Worm (Caenorhabditis elegans): Measurements from ENCODE around the gene grl-28.

grl-28 gene

ce11 chrV:3585011-3585410 is 33.3 kb upstream of the grl-28 start:
- TF ChIP-seq ccch-3 (GFP tag; optimal IDR thresholded peaks at IDR 0.05), result no peak
- TF ChIP-seq Y67H2A.10 (GFP tag; conservative IDR thresholded peaks at IDR 0.05), result no peak
- no peak for TF ChIP-seq akir-1 (GFP tag; optimal IDR thresholded peaks at IDR 0.05)
- no peak; the same call in 1 of the 2 replicates for TF ChIP-seq madf-8 (GFP tag; conservative IDR thresholded peaks at IDR 0.05)
- TF ChIP-seq xnd-1 (tag; optimal IDR thresholded peaks at IDR 0.05), result peak; percentile 48
- no peak for TF ChIP-seq ama-1 (optimal IDR thresholded peaks at IDR 0.05)
- peak; percentile 67 to 71 for TF ChIP-seq ama-1 (GFP tag; optimal IDR thresholded peaks at IDR 0.05)
- TF ChIP-seq F52B5.7 (tag; optimal IDR thresholded peaks at IDR 0.05), result peak; percentile 9
- no peak for TF ChIP-seq Y53F4B.3 (GFP tag; IDR thresholded peaks at IDR 0.05)
- no peak for TF ChIP-seq ets-4 (GFP tag; optimal IDR thresholded peaks at IDR 0.05)
- no peak for TF ChIP-seq ztf-6 (GFP tag; IDR thresholded peaks at IDR 0.05)
- TF ChIP-seq hrde-1 (tag; optimal IDR thresholded peaks at IDR 0.05; ENCODE audit: borderline replicate concordance), result peak; percentile 96
- TF ChIP-seq F37B4.10 (GFP tag; IDR thresholded peaks at IDR 0.05), result no peak
- TF ChIP-seq zim-3 (tag; optimal IDR thresholded peaks at IDR 0.05), result no peak
- peak; percentile 79; the same call in 1 of the 2 replicates for TF ChIP-seq ekl-4 (GFP tag; IDR thresholded peaks at IDR 0.05)
- no peak for TF ChIP-seq sdz-38 (tag; optimal IDR thresholded peaks at IDR 0.05)
- no peak for TF ChIP-seq ceh-91 (GFP tag; IDR thresholded peaks at IDR 0.05)
- no peak for TF ChIP-seq F55B11.4 (tag; optimal IDR thresholded peaks at IDR 0.05; ENCODE audit: borderline replicate concordance, insufficient read depth)
- TF ChIP-seq dpl-1 (GFP tag; optimal IDR thresholded peaks at IDR 0.05), result no peak
- TF ChIP-seq ceh-27 (GFP tag; optimal IDR thresholded peaks at IDR 0.05), result no peak
- no peak for TF ChIP-seq F23B12.7 (tag; optimal IDR thresholded peaks at IDR 0.05; ENCODE audit: insufficient read depth)
- TF ChIP-seq attf-3 (GFP tag; conservative IDR thresholded peaks at IDR 0.05), result peak; percentile 19; the same call in 1 of the 2 replicates
- no peak for TF ChIP-seq fkh-3 (tag; optimal IDR thresholded peaks at IDR 0.05)
- TF ChIP-seq snpc-1.3 (tag; optimal IDR thresholded peaks at IDR 0.05; ENCODE audit: insufficient read depth), result peak; percentile 85
- TF ChIP-seq lin-40 (tag; optimal IDR thresholded peaks at IDR 0.05), result no peak
- no peak for TF ChIP-seq nfya-1 (tag; optimal IDR thresholded peaks at IDR 0.05; ENCODE audit: borderline replicate concordance, insufficient read depth)
- peak; percentile 52 for TF ChIP-seq efl-1 (GFP tag; optimal IDR thresholded peaks at IDR 0.05)
- TF ChIP-seq sea-2 (GFP tag; IDR thresholded peaks at IDR 0.05), result no peak
- TF ChIP-seq egrh-3 (GFP tag; IDR thresholded peaks at IDR 0.05), result no peak
- no peak for TF ChIP-seq madf-10 (tag; optimal IDR thresholded peaks at IDR 0.05)
- peak; percentile 19 for TF ChIP-seq B0261.1 (tag; optimal IDR thresholded peaks at IDR 0.05)
- no peak for TF ChIP-seq pha-4 (tag; optimal IDR thresholded peaks at IDR 0.05)
- TF ChIP-seq rec-8 (tag; optimal IDR thresholded peaks at IDR 0.05), result peak in 1 of 2 experiments; percentile 17
- TF ChIP-seq C17E4.6 (GFP tag; IDR thresholded peaks at IDR 0.05), result peak; percentile 54; the same call in 1 of the 2 replicates
- peak; percentile 38 for TF ChIP-seq atf-7 (tag; optimal IDR thresholded peaks at IDR 0.05)
- TF ChIP-seq somi-1 (GFP tag; optimal IDR thresholded peaks at IDR 0.05), result no peak
- TF ChIP-seq bed-1 (GFP tag; IDR thresholded peaks at IDR 0.05), result no peak
- no peak for TF ChIP-seq repo-1 (tag; optimal IDR thresholded peaks at IDR 0.05)
- TF ChIP-seq let-607 (tag; optimal IDR thresholded peaks at IDR 0.05), result peak in 1 of 2 experiments; percentile 7
- TF ChIP-seq snpc-3.4 (tag; optimal IDR thresholded peaks at IDR 0.05), result peak; percentile 53
- TF ChIP-seq ztf-18 (tag; optimal IDR thresholded peaks at IDR 0.05), result peak; percentile 5
- peak; percentile 66 for TF ChIP-seq snpc-4 (GFP tag; optimal IDR thresholded peaks at IDR 0.05)
- peak in 2 of 4 experiments; percentile 24 to 53 for TF ChIP-seq snpc-4 (tag; optimal IDR thresholded peaks at IDR 0.05)
- no peak for TF ChIP-seq F57A8.1 (GFP tag; optimal IDR thresholded peaks at IDR 0.05)
- TF ChIP-seq cebp-1 (GFP tag; IDR thresholded peaks at IDR 0.05), result no peak
- peak; percentile 41 for TF ChIP-seq cebp-1 (tag; optimal IDR thresholded peaks at IDR 0.05)
- no peak for TF ChIP-seq ZK185.1 (tag; optimal IDR thresholded peaks at IDR 0.05; ENCODE audit: poor library complexity, severe bottlenecking)
- no peak for TF ChIP-seq nfya-2 (GFP tag; IDR thresholded peaks at IDR 0.05)

All from whole organism, young adult.